Fruit fly (Drosophila melanogaster): ENCODE data around the gene CG31678.

CG31678 gene

dm6 chr2L:20638413-20638812 lies 37.3 kb downstream of the CG31678 start (continued):
- no peak for TF ChIP-seq Rfx (GFP tag; IDR thresholded peaks at IDR 0.05)
- no peak for TF ChIP-seq CG4730 (GFP tag; IDR thresholded peaks at IDR 0.05)
- TF ChIP-seq CG14014 (GFP tag; IDR thresholded peaks at IDR 0.05), result no peak
- no peak for TF ChIP-seq gsb-n (tag; optimal IDR thresholded peaks at IDR 0.05)
- TF ChIP-seq Poxn (GFP tag; IDR thresholded peaks at IDR 0.05), result no peak
- TF ChIP-seq Hey (tag; optimal IDR thresholded peaks at IDR 0.05), result no peak
- TF ChIP-seq CG18619 (GFP tag; optimal IDR thresholded peaks at IDR 0.05), result no peak
- no peak for TF ChIP-seq tap (tag; optimal IDR thresholded peaks at IDR 0.05)
- peak; percentile 43 for TF ChIP-seq CG14710 (tag; optimal IDR thresholded peaks at IDR 0.05)
- TF ChIP-seq Awh (GFP tag; IDR thresholded peaks at IDR 0.05), result no peak
- peak in 1 of 2 experiments; percentile 52 for TF ChIP-seq crp (GFP tag; optimal IDR thresholded peaks at IDR 0.05)
- TF ChIP-seq CG10543 (GFP tag; optimal IDR thresholded peaks at IDR 0.05), result no peak
- TF ChIP-seq run (tag; optimal IDR thresholded peaks at IDR 0.05), result no peak
- TF ChIP-seq dimm (GFP tag; IDR thresholded peaks at IDR 0.05), result no peak
- no peak for TF ChIP-seq CG10654 (GFP tag; optimal IDR thresholded peaks at IDR 0.05)
- no peak for TF ChIP-seq gsb (GFP tag; IDR thresholded peaks at IDR 0.05)
- no peak for TF ChIP-seq cas (GFP tag; IDR thresholded peaks at IDR 0.05)
- TF ChIP-seq CG8765 (GFP tag; IDR thresholded peaks at IDR 0.05), result no peak
- TF ChIP-seq Dbx (GFP tag; IDR thresholded peaks at IDR 0.05), result no peak
- TF ChIP-seq bowl (GFP tag; IDR thresholded peaks at IDR 0.05), result no peak
- no peak for TF ChIP-seq CG17568 (GFP tag; optimal IDR thresholded peaks at IDR 0.05)
- no peak for TF ChIP-seq Doc3 (GFP tag; IDR thresholded peaks at IDR 0.05; ENCODE audit: partially characterized antibody)
- no peak for TF ChIP-seq ash1 (GFP tag; optimal IDR thresholded peaks at IDR 0.05)
- no peak for TF ChIP-seq dmrt11E (tag; optimal IDR thresholded peaks at IDR 0.05)
- no peak for TF ChIP-seq p53 (GFP tag; optimal IDR thresholded peaks at IDR 0.05)
- 0 out of 3 replicates have a peak, but pooled peaks have one; percentile 41 for TF ChIP-seq row (GFP tag; IDR thresholded peaks at IDR 0.05)
- no peak for TF ChIP-seq gro (GFP tag; optimal IDR thresholded peaks at IDR 0.05)

- TF ChIP-seq CHES-1-like (GFP tag; optimal IDR thresholded peaks at IDR 0.05), result no peak
- no peak for TF ChIP-seq CG3163 (GFP tag; optimal IDR thresholded peaks at IDR 0.05)
- TF ChIP-seq CG14014 (GFP tag; IDR thresholded peaks at IDR 0.05), result no peak
- no peak for TF ChIP-seq E2f2 (GFP tag; IDR thresholded peaks at IDR 0.05)
- TF ChIP-seq CG4820 (GFP tag; optimal IDR thresholded peaks at IDR 0.05), result no peak
- no peak for TF ChIP-seq CG7963 (GFP tag; IDR thresholded peaks at IDR 0.05; ENCODE audit: partially characterized antibody)
- no peak for TF ChIP-seq CG12155 (GFP tag; optimal IDR thresholded peaks at IDR 0.05)
- TF ChIP-seq Trl (optimal IDR thresholded peaks at IDR 0.05), result no peak
- no peak for TF ChIP-seq Trl (GFP tag; optimal IDR thresholded peaks at IDR 0.05)
- TF ChIP-seq CG7745 (tag; optimal IDR thresholded peaks at IDR 0.05), result no peak
- TF ChIP-seq CG3065 (GFP tag; optimal IDR thresholded peaks at IDR 0.05), result no peak
These were observed 41.5 kb downstream of the CG31678 start, which contains the start of gene CG17472 for dm6 chr2L:20634215-20634614. Gene CG17472 (plus strand): TSS chr2L:20634515.

- TF ChIP-seq Sox100B (GFP tag; optimal IDR thresholded peaks at IDR 0.05), result no peak
These were observed 61.5 kb downstream of the CG31678 start, which contains the start of gene CG15475 for dm6 chr2L:20614222-20614621. Gene CG15475 (plus strand): TSS chr2L:20614522.

Data from whole organism, embryonic.